Worm (Caenorhabditis elegans) whole organism, young adult: ENCODE measurements around the gene pqn-53.

Experiments
- D2030.7 ChIP-seq: fragments of 200-800 bp; sonication (Bioruptor generic); IDR thresholded peaks from 2 replicates; pipeline ENCODE4 v1.3.6; 2022; ENCODE audit warnings: missing genetic modification reagents, missing genetic modification characterization, missing compliant biosample characterization
- F23B12.7 ChIP-seq: sonication (generic microtip); optimal IDR thresholded peaks from 2 replicates; lab custom pipeline; 2017; ENCODE audit warnings: missing genetic modification characterization, mild to moderate bottlenecking, missing compliant biosample characterization, antibody characterized with exemption, moderate library complexity; ENCODE audit not compliant: insufficient read depth
- F33H1.4 ChIP-seq: fragments of 200-800 bp; sonication (Bioruptor generic); IDR thresholded peaks from 2 replicates; pipeline ENCODE4 v1.3.6; 2022; ENCODE audit warnings: missing genetic modification reagents, missing genetic modification characterization, missing compliant biosample characterization
- F39B2.1 ChIP-seq: fragments of 200-800 bp; sonication (Bioruptor generic); IDR thresholded peaks from 2 replicates; pipeline ENCODE4 v1.3.6; 2022; ENCODE audit warnings: missing genetic modification reagents, missing genetic modification characterization, missing compliant biosample characterization
- F49E8.2 ChIP-seq: sonication (generic microtip); optimal IDR thresholded peaks from 3 replicates; lab custom pipeline; 2017; ENCODE audit warnings: missing genetic modification characterization, mild to moderate bottlenecking, missing compliant biosample characterization, antibody characterized with exemption, moderate library complexity; ENCODE audit not compliant: insufficient read depth
- F52B5.7 ChIP-seq: sonication (generic microtip); optimal IDR thresholded peaks from 2 replicates; lab custom pipeline; 2016; ENCODE audit warnings: mild to moderate bottlenecking, missing genetic modification characterization, missing compliant biosample characterization
- K11D2.4 ChIP-seq: fragments of 200-800 bp; sonication (Bioruptor generic); IDR thresholded peaks from 2 replicates; pipeline ENCODE4 v1.3.6; 2022; ENCODE audit warnings: missing genetic modification reagents, missing genetic modification characterization, missing compliant biosample characterization
- T07F8.4 ChIP-seq: sonication (generic microtip); optimal IDR thresholded peaks from 2 replicates; lab custom pipeline; 2016; ENCODE audit warnings: mild to moderate bottlenecking, missing genetic modification characterization, moderate library complexity, missing compliant biosample characterization
- Y53F4B.3 ChIP-seq: fragments of 200-800 bp; sonication (Bioruptor generic); IDR thresholded peaks from 2 replicates; pipeline ENCODE4 v1.3.6; 2022; ENCODE audit warnings: missing genetic modification reagents, missing genetic modification characterization, missing compliant biosample characterization
- atf-7 ChIP-seq: sonication (generic microtip); optimal IDR thresholded peaks from 2 replicates; lab custom pipeline; 2017; ENCODE audit warnings: mild to moderate bottlenecking, missing genetic modification characterization, missing compliant biosample characterization
- bed-2 ChIP-seq: fragments of 200-800 bp; sonication (Bioruptor generic); IDR thresholded peaks from 2 replicates; pipeline ENCODE4 v1.3.6; 2022; ENCODE audit warnings: missing genetic modification reagents, missing genetic modification characterization, missing compliant biosample characterization
- ccch-3 ChIP-seq: fragments of 200-800 bp; sonication (Bioruptor generic); optimal IDR thresholded peaks from 2 replicates; lab custom pipeline; 2018; ENCODE audit warnings: mild to moderate bottlenecking, missing genetic modification characterization, missing compliant biosample characterization
- cebp-2 ChIP-seq: fragments of 200-800 bp; sonication (Bioruptor generic); IDR thresholded peaks from 2 replicates; pipeline ENCODE4 v1.3.6; 2022; ENCODE audit warnings: missing genetic modification characterization, missing compliant biosample characterization
- ceh-27 ChIP-seq: fragments of 200-800 bp; sonication (Bioruptor generic); optimal IDR thresholded peaks from 2 replicates; lab custom pipeline; 2018; ENCODE audit warnings: mild to moderate bottlenecking, missing genetic modification characterization, moderate library complexity, missing compliant biosample characterization
- ceh-79 ChIP-seq: sonication (generic microtip); optimal IDR thresholded peaks from 2 replicates; lab custom pipeline; 2017; ENCODE audit warnings: mild to moderate bottlenecking, missing genetic modification characterization, missing compliant biosample characterization
- ceh-91 ChIP-seq: fragments of 200-800 bp; sonication (Bioruptor generic); IDR thresholded peaks from 2 replicates; pipeline ENCODE4 v1.3.6; 2022; ENCODE audit warnings: missing genetic modification reagents, missing genetic modification characterization, missing compliant biosample characterization
- chd-7 ChIP-seq: sonication (generic microtip); optimal IDR thresholded peaks from 2 replicates; lab custom pipeline; 2016; ENCODE audit warnings: mild to moderate bottlenecking, missing genetic modification characterization, moderate library complexity, missing compliant biosample characterization
- dox-1 ChIP-seq: fragments of 200-800 bp; sonication (Bioruptor generic); IDR thresholded peaks from 2 replicates; pipeline ENCODE4 v1.3.6; 2022; ENCODE audit warnings: missing genetic modification reagents, missing genetic modification characterization, missing compliant biosample characterization
- dpff-1 ChIP-seq: sonication (generic microtip); optimal IDR thresholded peaks from 2 replicates; lab custom pipeline; 2017; ENCODE audit warnings: mild to moderate bottlenecking, missing genetic modification characterization, missing compliant biosample characterization
- dpl-1 ChIP-seq: fragments of 150-350 bp; optimal IDR thresholded peaks from 2 replicates; lab custom pipeline; 2014; ENCODE audit warnings: missing biosample characterization, missing genetic modification reagents, missing genetic modification characterization
- egl-44 ChIP-seq: fragments of 200-800 bp; sonication (Bioruptor generic); IDR thresholded peaks from 2 replicates; pipeline ENCODE4 v1.3.6; 2022; ENCODE audit warnings: missing genetic modification reagents, missing genetic modification characterization, missing compliant biosample characterization
- ekl-4 ChIP-seq: fragments of 200-800 bp; sonication (Bioruptor generic); IDR thresholded peaks from 2 replicates; pipeline ENCODE4 v1.3.6; 2022; ENCODE audit warnings: missing genetic modification reagents, missing genetic modification characterization, missing compliant biosample characterization
- hmg-20 ChIP-seq: fragments of 200-800 bp; sonication (Bioruptor generic); IDR thresholded peaks from 2 replicates; pipeline ENCODE4 v1.3.6; 2022; ENCODE audit warnings: missing genetic modification reagents, missing genetic modification characterization, missing compliant biosample characterization
- hsf-1 ChIP-seq: fragments of 200-800 bp; sonication (Bioruptor generic); IDR thresholded peaks from 2 replicates; pipeline ENCODE4 v1.3.6; 2022; ENCODE audit warnings: missing genetic modification reagents, missing genetic modification characterization, missing compliant biosample characterization
- lin-26 ChIP-seq: fragments of 200-800 bp; sonication (Bioruptor generic); IDR thresholded peaks from 2 replicates; pipeline ENCODE4 v1.3.6; 2022; ENCODE audit warnings: missing genetic modification reagents, missing genetic modification characterization, missing compliant biosample characterization
- lin-40 ChIP-seq: sonication (generic microtip); optimal IDR thresholded peaks from 2 replicates; lab custom pipeline; 2016; ENCODE audit warnings: missing genetic modification characterization, mild to moderate bottlenecking, missing compliant biosample characterization, missing genotype, missing genetic modification reagents
- lin-54 ChIP-seq: fragments of 200-800 bp; sonication (Bioruptor generic); optimal IDR thresholded peaks from 2 replicates; lab custom pipeline; 2018; ENCODE audit warnings: mild to moderate bottlenecking, missing genetic modification characterization, missing compliant biosample characterization
- lsl-1 ChIP-seq: fragments of 200-800 bp; sonication (Bioruptor generic); optimal IDR thresholded peaks from 2 replicates; lab custom pipeline; 2018; ENCODE audit warnings: mild to moderate bottlenecking, missing genetic modification characterization, moderate library complexity, missing compliant biosample characterization
- madf-10 ChIP-seq: sonication (generic microtip); optimal IDR thresholded peaks from 2 replicates; lab custom pipeline; 2016; ENCODE audit warnings: mild to moderate bottlenecking, missing genetic modification characterization, missing compliant biosample characterization
- madf-3 ChIP-seq: fragments of 200-800 bp; sonication (Bioruptor generic); IDR thresholded peaks from 2 replicates; pipeline ENCODE4 v1.3.6; 2022; ENCODE audit warnings: missing genetic modification reagents, missing genetic modification characterization, missing compliant biosample characterization
- mcd-1 ChIP-seq: fragments of 200-800 bp; sonication (Bioruptor generic); IDR thresholded peaks from 2 replicates; pipeline ENCODE4 v1.3.6; 2022; ENCODE audit warnings: missing genetic modification reagents, missing genetic modification characterization, missing compliant biosample characterization
- mes-4 ChIP-seq: sonication (generic microtip); optimal IDR thresholded peaks from 2 replicates; lab custom pipeline; 2016; ENCODE audit warnings: missing genotype, missing genetic modification characterization, missing compliant biosample characterization
- nfya-2 ChIP-seq: fragments of 200-800 bp; sonication (Bioruptor generic); IDR thresholded peaks from 2 replicates; pipeline ENCODE4 v1.3.6; 2022; ENCODE audit warnings: missing genetic modification reagents, missing genetic modification characterization, missing compliant biosample characterization
- nhr-27 ChIP-seq: fragments of 200-800 bp; sonication (Bioruptor generic); optimal IDR thresholded peaks from 2 replicates; lab custom pipeline; 2018; ENCODE audit warnings: mild to moderate bottlenecking, missing genetic modification characterization, moderate library complexity, missing compliant biosample characterization
- nhr-90 ChIP-seq: sonication (generic microtip); optimal IDR thresholded peaks from 2 replicates; lab custom pipeline; 2016; ENCODE audit warnings: missing genotype, mild to moderate bottlenecking, missing genetic modification characterization, missing compliant biosample characterization
- pbrm-1 ChIP-seq: fragments of 200-800 bp; sonication (Bioruptor generic); IDR thresholded peaks from 2 replicates; pipeline ENCODE4 v1.3.6; 2022; ENCODE audit warnings: missing genetic modification reagents, missing genetic modification characterization, missing compliant biosample characterization
- snpc-1.1 ChIP-seq: sonication (generic microtip); optimal IDR thresholded peaks from 2 replicates; lab custom pipeline; 2017; ENCODE audit warnings: missing genetic modification characterization, mild to moderate bottlenecking, missing compliant biosample characterization, antibody characterized with exemption, moderate library complexity, missing genotype, missing genetic modification reagents; ENCODE audit not compliant: insufficient read depth
- snpc-1.3 ChIP-seq: sonication (generic microtip); optimal IDR thresholded peaks from 2 replicates; lab custom pipeline; 2017; ENCODE audit warnings: missing genetic modification characterization, mild to moderate bottlenecking, missing compliant biosample characterization, antibody characterized with exemption, moderate library complexity, missing genotype, missing genetic modification reagents; ENCODE audit not compliant: insufficient read depth
- snpc-3.4 ChIP-seq: sonication (generic microtip); optimal IDR thresholded peaks from 2 replicates; lab custom pipeline; 2017; ENCODE audit warnings: missing genetic modification characterization, mild to moderate bottlenecking, missing compliant biosample characterization, antibody characterized with exemption, moderate library complexity, missing genotype, missing genetic modification reagents
- snpc-4 ChIP-seq, 5 experiments: fragments of 150-350 bp in 1 of 5; sonication (generic microtip) in 4 of 5; optimal IDR thresholded peaks; 2 replicates each; lab custom pipeline; 2014 to 2018; ENCODE audit warnings: missing genetic modification characterization in 5 of 5, missing biosample characterization in 3 of 5, antibody characterized with exemption in 2 of 5, mild to moderate bottlenecking in 2 of 5, missing compliant biosample characterization in 2 of 5, missing genotype in 2 of 5, moderate library complexity in 2 of 5, missing genetic modification reagents in 1 of 5
- somi-1 ChIP-seq: fragments of 200-800 bp; sonication (Bioruptor generic); optimal IDR thresholded peaks from 2 replicates; lab custom pipeline; 2018; ENCODE audit warnings: mild to moderate bottlenecking, missing genetic modification characterization, missing compliant biosample characterization
- tlf-1 ChIP-seq: fragments of 200-800 bp; sonication (Bioruptor generic); optimal IDR thresholded peaks from 2 replicates; lab custom pipeline; 2018; ENCODE audit warnings: mild to moderate bottlenecking, missing genetic modification characterization, missing compliant biosample characterization
- unc-130 ChIP-seq: sonication (generic microtip); optimal IDR thresholded peaks from 2 replicates; lab custom pipeline; 2016; ENCODE audit warnings: missing genetic modification reagents, missing genetic modification characterization, missing compliant biosample characterization
- xnd-1 ChIP-seq: sonication (generic microtip); optimal IDR thresholded peaks from 2 replicates; lab custom pipeline; 2016; ENCODE audit warnings: missing genotype, missing genetic modification reagents, missing genetic modification characterization, missing compliant biosample characterization
- ztf-25 ChIP-seq: fragments of 200-800 bp; sonication (Bioruptor generic); IDR thresholded peaks from 2 replicates; pipeline ENCODE4 v1.3.6; 2022; ENCODE audit warnings: missing genetic modification reagents, missing genetic modification characterization, missing compliant biosample characterization
- ztf-6 ChIP-seq: fragments of 200-800 bp; sonication (Bioruptor generic); IDR thresholded peaks from 2 replicates; pipeline ENCODE4 v1.3.6; 2022; ENCODE audit warnings: missing genetic modification reagents, missing genetic modification characterization, missing compliant biosample characterization

pqn-53 gene

DNA sequence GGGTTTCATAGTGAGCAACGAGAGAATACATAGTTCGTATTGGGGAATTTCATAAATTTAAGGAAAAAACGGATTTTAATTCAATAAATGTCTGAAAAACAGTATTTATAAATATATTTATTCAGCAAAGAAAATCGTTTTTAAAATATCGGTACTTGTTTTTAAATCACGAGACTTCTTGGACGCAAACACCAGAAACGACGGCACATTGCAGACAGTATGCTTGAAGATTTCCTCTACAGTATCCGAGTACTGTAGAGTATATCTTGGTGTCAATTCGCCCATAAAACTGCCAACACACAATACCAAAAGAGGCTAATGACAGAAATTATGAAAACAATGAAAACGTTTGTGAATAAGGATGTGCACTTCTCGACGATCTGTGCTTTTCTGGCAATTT is 668 bp upstream of the pqn-53 start:
- TF ChIP-seq lsl-1 (GFP tag; lab: Kevin White, UChicago) (peak; percentile 86), ccch-3 (no peak), mes-4 (tag; lab: Kevin White, UChicago) (no peak), ceh-27 (GFP tag; lab: Kevin White, UChicago) (no peak), ztf-25 (GFP tag; lab: Robert Waterston, UW) (no peak), pbrm-1 (GFP tag; lab: Robert Waterston, UW) (0 out of 2 replicates have a peak, but pooled peaks have one; percentile 37), xnd-1 (tag; lab: Kevin White, UChicago) (no peak), nfya-2 (GFP tag; lab: Robert Waterston, UW) (no peak), egl-44 (GFP tag; lab: Robert Waterston, UW) (no peak), ztf-6 (GFP tag; lab: Robert Waterston, UW) (no peak), bed-2 (GFP tag; lab: Robert Waterston, UW) (no peak), nhr-27 (tag; lab: Kevin White, UChicago) (no peak), unc-130 (GFP tag; lab: Kevin White, UChicago) (no peak), K11D2.4 (GFP tag; lab: Robert Waterston, UW) (0 out of 2 replicates have a peak, but pooled peaks have one; percentile 18), madf-10 (tag; lab: Kevin White, UChicago) (no peak), F39B2.1 (GFP tag; lab: Robert Waterston, UW) (no peak), ceh-91 (GFP tag; lab: Robert Waterston, UW) (no peak), snpc-4 (GFP tag; optimal IDR thresholded peaks at IDR 0.05; lab: Kevin White, UChicago) (no peak), snpc-4 (tag; optimal IDR thresholded peaks at IDR 0.05; lab: Kevin White, UChicago) (peak in 1 of 4 experiments; percentile 49), mcd-1 (GFP tag; lab: Robert Waterston, UW) (no peak), snpc-1.1 (tag; lab: Kevin White, UChicago) (no peak), ceh-79 (no peak), Y53F4B.3 (GFP tag; lab: Robert Waterston, UW) (no peak), atf-7 (tag; lab: Kevin White, UChicago) (no peak), madf-3 (GFP tag; lab: Robert Waterston, UW) (no peak), cebp-2 (no peak), F33H1.4 (0 out of 2 replicates have a peak, but pooled peaks have one; percentile 15), D2030.7 (GFP tag; lab: Robert Waterston, UW) (no peak), T07F8.4 (tag; lab: Kevin White, UChicago) (no peak), F52B5.7 (tag; lab: Kevin White, UChicago) (no peak), hsf-1 (no peak), lin-26 (GFP tag; lab: Robert Waterston, UW) (no peak), chd-7 (no peak), dpff-1 (no peak), lin-40 (no peak), snpc-1.3 (tag; lab: Kevin White, UChicago) (no peak), F23B12.7 (tag; lab: Kevin White, UChicago) (peak; percentile 64), dpl-1 (GFP tag; lab: Kevin White, UChicago) (peak; percentile 20), snpc-3.4 (peak; percentile 24), tlf-1 (no peak), somi-1 (GFP tag; lab: Kevin White, UChicago) (no peak), lin-54 (GFP tag; lab: Kevin White, UChicago) (no peak), dox-1 (peak; percentile 29; the same call in 1 of the 2 replicates), hmg-20 (GFP tag; lab: Robert Waterston, UW) (no peak), nhr-90 (no peak), ekl-4 (GFP tag; lab: Robert Waterston, UW) (no peak), F49E8.2 (tag; lab: Kevin White, UChicago) (no peak)
